Fruit fly (Drosophila melanogaster): Measurements from ENCODE around the gene CheB38a.
A peak's percentile ranks its signal among the peaks of the same experiment; 100 is the strongest.

The CheB38a gene

DNA sequence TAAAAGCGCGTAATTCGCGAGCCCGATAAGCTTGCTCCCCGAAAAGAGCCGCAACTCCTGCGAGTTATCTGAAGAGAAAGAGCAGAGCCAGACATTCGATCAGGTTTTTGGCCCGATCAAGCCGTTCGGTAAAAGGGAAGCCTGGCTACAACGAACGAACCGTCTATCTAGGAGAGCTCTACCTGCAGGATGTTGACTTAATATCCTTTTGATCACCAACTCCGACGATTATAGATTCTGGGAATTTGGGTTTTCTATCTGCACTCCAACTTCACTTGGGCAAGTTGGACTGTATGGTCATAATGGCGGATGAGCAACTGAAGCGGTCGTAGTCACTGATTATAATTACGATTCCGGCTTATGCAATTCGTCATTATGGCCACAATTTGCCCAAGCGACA lies 16.1 kb downstream of the CheB38a start (continued):
- TF ChIP-seq Xrp1 (GFP tag; IDR thresholded peaks at IDR 0.05) = no peak
- no peak for TF ChIP-seq fu2 (GFP tag; optimal IDR thresholded peaks at IDR 0.05)
- TF ChIP-seq ken (GFP tag; IDR thresholded peaks at IDR 0.05) = no peak

DNA sequence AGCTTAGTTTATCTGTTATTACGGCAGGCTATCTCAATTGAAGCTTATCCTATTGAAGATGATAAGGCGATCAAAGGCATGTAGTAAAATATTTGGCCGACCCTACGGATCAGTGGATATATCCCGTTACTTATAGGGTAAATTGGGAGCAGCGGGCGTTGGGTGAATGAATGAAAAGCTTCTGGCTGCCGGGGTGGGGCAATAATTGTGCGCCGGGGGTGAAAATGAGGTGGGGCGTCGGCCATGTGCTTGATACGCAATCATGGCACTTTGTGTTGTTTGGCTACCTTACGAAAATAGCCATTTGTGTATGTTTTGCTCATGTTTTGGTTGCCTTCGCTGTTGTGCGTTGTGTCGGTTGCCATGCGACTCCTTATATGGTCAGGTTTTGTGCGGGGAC lies 16.5 kb downstream of the CheB38a start:
- TF ChIP-seq sens (GFP tag) (peak; percentile 36), nerfin-1 (tag; optimal IDR thresholded peaks at IDR 0.05) (no peak), Doc3 (GFP tag; IDR thresholded peaks at IDR 0.05; ENCODE audit: partially characterized antibody) (no peak), sug (tag; optimal IDR thresholded peaks at IDR 0.05) (peak; percentile 68), sd (tag; optimal IDR thresholded peaks at IDR 0.05) (no peak), HmgZ (tag; optimal IDR thresholded peaks at IDR 0.05) (peak; percentile 1), mam (GFP tag; optimal IDR thresholded peaks at IDR 0.05) (no peak), CG16779 (GFP tag; IDR thresholded peaks at IDR 0.05) (0 out of 2 replicates have a peak, but pooled peaks have one; percentile 50), schlank (tag; optimal IDR thresholded peaks at IDR 0.05) (no peak), ci (GFP tag; IDR thresholded peaks at IDR 0.05) (0 out of 3 replicates have a peak, but pooled peaks have one; percentile 14), CG13894 (tag; optimal IDR thresholded peaks at IDR 0.05) (peak; percentile 7), crol (GFP tag; IDR thresholded peaks at IDR 0.05) (peak; percentile 71), lbe (GFP tag; optimal IDR thresholded peaks at IDR 0.05) (no peak), CG8388 (GFP tag; optimal IDR thresholded peaks at IDR 0.05) (no peak), hb (GFP tag; IDR thresholded peaks at IDR 0.05; ENCODE audit: partially characterized antibody) (0 out of 3 replicates have a peak, but pooled peaks have one; percentile 19), CG17829 (tag; optimal IDR thresholded peaks at IDR 0.05) (no peak), yki (optimal IDR thresholded peaks at IDR 0.05) (no peak), Lim3 (GFP tag; IDR thresholded peaks at IDR 0.05) (no peak), chn (GFP tag; optimal IDR thresholded peaks at IDR 0.05) (no peak), insv (GFP tag; optimal IDR thresholded peaks at IDR 0.05) (no peak), unc-4 (GFP tag; IDR thresholded peaks at IDR 0.05; ENCODE audit: partially characterized antibody) (no peak), CG11456 (GFP tag; IDR thresholded peaks at IDR 0.05) (peak; percentile 46; the same call in 2 of the 3 replicates), MBD-R2 (GFP tag; IDR thresholded peaks at IDR 0.05) (0 out of 2 replicates have a peak, but pooled peaks have one; percentile 14), CG11247 (GFP tag; IDR thresholded peaks at IDR 0.05) (no peak), CG10543 (GFP tag; optimal IDR thresholded peaks at IDR 0.05) (peak; percentile 3), CG6683 (GFP tag; optimal IDR thresholded peaks at IDR 0.05) (no peak), CG9215 (GFP tag; IDR thresholded peaks at IDR 0.05) (0 out of 2 replicates have a peak, but pooled peaks have one; percentile 25), row (GFP tag; IDR thresholded peaks at IDR 0.05) (peak; percentile 16; the same call in 1 of the 3 replicates), CG8290 (GFP tag; optimal IDR thresholded peaks at IDR 0.05) (no peak), CG8290 (tag; optimal IDR thresholded peaks at IDR 0.05) (peak in 1 of 2 experiments; percentile 34), Med (GFP tag) (peak; percentile 53), CG12236 (GFP tag; optimal IDR thresholded peaks at IDR 0.05) (no peak), mirr (GFP tag; optimal IDR thresholded peaks at IDR 0.05) (peak; percentile 13), NFAT (GFP tag; IDR thresholded peaks at IDR 0.05) (peak; percentile 47; the same call in 1 of the 2 replicates), odd (GFP tag; optimal IDR thresholded peaks at IDR 0.05) (no peak), ham (GFP tag; IDR thresholded peaks at IDR 0.05) (no peak), so (GFP tag; IDR thresholded peaks at IDR 0.05) (0 out of 3 replicates have a peak, but pooled peaks have one; percentile 22), CG8359 (GFP tag; optimal IDR thresholded peaks at IDR 0.05; ENCODE audit: borderline replicate concordance) (no peak), Taf1 (GFP tag; IDR thresholded peaks at IDR 0.05) (0 out of 2 replicates have a peak, but pooled peaks have one; percentile 8), CG9609 (GFP tag; optimal IDR thresholded peaks at IDR 0.05) (no peak), slou (GFP tag; optimal IDR thresholded peaks at IDR 0.05) (no peak), exex (tag; optimal IDR thresholded peaks at IDR 0.05) (peak; percentile 51), CG9797 (GFP tag; optimal IDR thresholded peaks at IDR 0.05) (no peak), tap (tag; optimal IDR thresholded peaks at IDR 0.05) (no peak), lmd (GFP tag; IDR thresholded peaks at IDR 0.05) (no peak), CG6689 (GFP tag; IDR thresholded peaks at IDR 0.05) (peak; percentile 65), CG4424 (GFP tag; optimal IDR thresholded peaks at IDR 0.05) (no peak)

Data from whole organism, embryonic.